Worm (Caenorhabditis elegans) whole organism, L2 larva: Measurements from ENCODE around the gene Y75B12B.11.

Source experiments
- C34F6.9 ChIP-seq: fragments of 150-350 bp; optimal IDR thresholded peaks from 2 replicates; lab custom pipeline; 2014; ENCODE audit warnings: missing biosample characterization, missing genetic modification characterization
- F13H6.1 ChIP-seq: sonication (generic microtip); optimal IDR thresholded peaks from 2 replicates; lab custom pipeline; 2016; ENCODE audit warnings: missing genetic modification characterization, missing compliant biosample characterization
- R02D3.7 ChIP-seq: fragments of 150-350 bp; optimal IDR thresholded peaks from 2 replicates; lab custom pipeline; 2014; ENCODE audit warnings: missing biosample characterization, missing genetic modification characterization
- Y55F3AM.14 ChIP-seq: fragments of 200-800 bp; sonication (Bioruptor generic); optimal IDR thresholded peaks from 2 replicates; lab custom pipeline; 2018; ENCODE audit warnings: mild to moderate bottlenecking, missing genetic modification characterization, missing compliant biosample characterization
- ZK546.5 ChIP-seq: sonication (generic microtip); optimal IDR thresholded peaks from 2 replicates; lab custom pipeline; 2017; ENCODE audit warnings: missing biosample characterization, missing genetic modification characterization
- alr-1 ChIP-seq: fragments of 150-350 bp; optimal IDR thresholded peaks from 2 replicates; lab custom pipeline; 2014; ENCODE audit warnings: missing biosample characterization, missing genetic modification characterization
- aly-2 ChIP-seq: fragments of 150-350 bp; optimal IDR thresholded peaks from 2 replicates; lab custom pipeline; 2014; ENCODE audit warnings: missing biosample characterization, missing genetic modification characterization
- ama-1 ChIP-seq: fragments of 150-350 bp; optimal IDR thresholded peaks from 2 replicates; lab custom pipeline; 2018; ENCODE audit warnings: inconsistent platforms
- blmp-1 ChIP-seq: sonication (generic microtip); optimal IDR thresholded peaks from 2 replicates; lab custom pipeline; 2017; ENCODE audit warnings: missing genetic modification characterization, mild to moderate bottlenecking, missing compliant biosample characterization, antibody characterized with exemption, moderate library complexity; ENCODE audit not compliant: insufficient read depth
- ceh-16 ChIP-seq: fragments of 150-350 bp; optimal IDR thresholded peaks from 2 replicates; lab custom pipeline; 2014; ENCODE audit warnings: missing biosample characterization, missing genetic modification characterization
- ceh-82 ChIP-seq: fragments of 150-350 bp; optimal IDR thresholded peaks from 2 replicates; lab custom pipeline; 2014; ENCODE audit warnings: missing biosample characterization, missing genetic modification characterization
- crh-2 ChIP-seq: sonication (generic microtip); optimal IDR thresholded peaks from 2 replicates; lab custom pipeline; 2017; ENCODE audit warnings: missing biosample characterization, missing genetic modification characterization
- dmd-4 ChIP-seq: sonication (generic microtip); optimal IDR thresholded peaks from 2 replicates; lab custom pipeline; 2017; ENCODE audit warnings: missing biosample characterization, missing genetic modification characterization
- egl-27 ChIP-seq: sonication (generic microtip); optimal IDR thresholded peaks from 3 replicates; lab custom pipeline; 2017; ENCODE audit warnings: missing biosample characterization, missing genetic modification reagents, missing genetic modification characterization
- elt-1 ChIP-seq: fragments of 150-350 bp; optimal IDR thresholded peaks from 2 replicates; lab custom pipeline; 2014; ENCODE audit warnings: missing biosample characterization, missing genetic modification characterization
- elt-3 ChIP-seq: sonication (generic microtip); optimal IDR thresholded peaks from 2 replicates; lab custom pipeline; 2017; ENCODE audit warnings: missing biosample characterization, missing genetic modification characterization
- fos-1 ChIP-seq: fragments of 150-350 bp; optimal IDR thresholded peaks from 2 replicates; lab custom pipeline; 2014; ENCODE audit warnings: missing biosample characterization, missing genetic modification characterization
- gmeb-1 ChIP-seq: fragments of 150-350 bp; optimal IDR thresholded peaks from 2 replicates; lab custom pipeline; 2014; ENCODE audit warnings: missing biosample characterization, missing genetic modification characterization
- lin-11 ChIP-seq: fragments of 150-350 bp; sonication (generic microtip); optimal IDR thresholded peaks from 2 replicates; lab custom pipeline; 2014; ENCODE audit warnings: missing biosample characterization, missing genetic modification characterization, inconsistent platforms, mixed read lengths
- lin-13 ChIP-seq: fragments of 150-350 bp; optimal IDR thresholded peaks from 2 replicates; lab custom pipeline; 2014; ENCODE audit warnings: missing biosample characterization, missing genetic modification reagents, missing genetic modification characterization
- lin-39 ChIP-seq: fragments of 150-350 bp; optimal IDR thresholded peaks from 2 replicates; lab custom pipeline; 2014; ENCODE audit warnings: missing biosample characterization, missing genetic modification reagents, missing genetic modification characterization
- lsy-2 ChIP-seq, 2 experiments: fragments of 150-350 bp in 1 of 2; sonication (generic microtip) in 1 of 2; optimal IDR thresholded peaks; 2 replicates each; lab custom pipeline; 2014 to 2017; ENCODE audit warnings: missing biosample characterization in 2 of 2, missing genetic modification characterization in 2 of 2
- mab-5 ChIP-seq: fragments of 150-350 bp; optimal IDR thresholded peaks from 2 replicates; lab custom pipeline; 2014; ENCODE audit warnings: missing biosample characterization, missing genetic modification characterization
- mbf-1 ChIP-seq: sonication (generic microtip); optimal IDR thresholded peaks from 2 replicates; lab custom pipeline; 2017; ENCODE audit warnings: missing biosample characterization, missing genetic modification characterization
- mdl-1 ChIP-seq, 2 experiments: fragments of 150-350 bp in 1 of 2; sonication (generic microtip) in 1 of 2; optimal IDR thresholded peaks; 2 replicates each; lab custom pipeline; 2017; ENCODE audit warnings: missing biosample characterization in 2 of 2, missing genetic modification characterization in 2 of 2
- nhr-10 ChIP-seq: sonication (generic microtip); optimal IDR thresholded peaks from 2 replicates; lab custom pipeline; 2017; ENCODE audit warnings: missing biosample characterization, missing genetic modification characterization
- nhr-11 ChIP-seq: fragments of 150-350 bp; optimal IDR thresholded peaks from 2 replicates; lab custom pipeline; 2014; ENCODE audit warnings: missing biosample characterization, missing genetic modification characterization
- nhr-12 ChIP-seq: fragments of 150-350 bp; optimal IDR thresholded peaks from 2 replicates; lab custom pipeline; 2014; ENCODE audit warnings: missing biosample characterization, missing genetic modification characterization
- nhr-129 ChIP-seq: fragments of 150-350 bp; optimal IDR thresholded peaks from 2 replicates; lab custom pipeline; 2014; ENCODE audit warnings: missing biosample characterization, missing genetic modification characterization
- nhr-21 ChIP-seq: fragments of 150-350 bp; optimal IDR thresholded peaks from 2 replicates; lab custom pipeline; 2014; ENCODE audit warnings: missing biosample characterization, missing genetic modification characterization
- nhr-23 ChIP-seq: fragments of 150-350 bp; optimal IDR thresholded peaks from 2 replicates; lab custom pipeline; 2014; ENCODE audit warnings: missing biosample characterization, missing genetic modification reagents, missing genetic modification characterization
- nhr-237 ChIP-seq: fragments of 150-350 bp; optimal IDR thresholded peaks from 2 replicates; lab custom pipeline; 2014; ENCODE audit warnings: missing biosample characterization, missing genetic modification characterization
- nhr-25 ChIP-seq: fragments of 150-350 bp; sonication (generic microtip); optimal IDR thresholded peaks from 3 replicates; lab custom pipeline; 2014; ENCODE audit warnings: missing biosample characterization, missing genetic modification characterization
- nhr-6 ChIP-seq: fragments of 150-350 bp; optimal IDR thresholded peaks from 2 replicates; lab custom pipeline; 2014; ENCODE audit warnings: missing biosample characterization, missing genetic modification characterization
- nhr-77 ChIP-seq: fragments of 150-350 bp; optimal IDR thresholded peaks from 2 replicates; lab custom pipeline; 2014; ENCODE audit warnings: missing biosample characterization, missing genetic modification characterization
- peb-1 ChIP-seq: fragments of 150-350 bp; optimal IDR thresholded peaks from 2 replicates; lab custom pipeline; 2014; ENCODE audit warnings: missing biosample characterization, missing genetic modification characterization
- sem-4 ChIP-seq: fragments of 150-350 bp; optimal IDR thresholded peaks from 2 replicates; lab custom pipeline; 2014; ENCODE audit warnings: missing biosample characterization, missing genetic modification reagents, missing genetic modification characterization
- skn-1 ChIP-seq: sonication (generic microtip); optimal IDR thresholded peaks from 2 replicates; lab custom pipeline; 2017; ENCODE audit warnings: missing biosample characterization, missing genetic modification characterization
- sma-3 ChIP-seq: sonication (generic microtip); optimal IDR thresholded peaks from 2 replicates; lab custom pipeline; 2016; ENCODE audit warnings: missing genetic modification reagents, missing genetic modification characterization, missing compliant biosample characterization
- sma-9 ChIP-seq, 2 experiments: fragments of 150-350 bp in 1 of 2; sonication (generic microtip) in 1 of 2; optimal IDR thresholded peaks; 2 replicates each; lab custom pipeline; 2014 to 2016; ENCODE audit warnings: missing genetic modification characterization in 2 of 2, mild to moderate bottlenecking in 1 of 2, missing biosample characterization in 1 of 2, missing compliant biosample characterization in 1 of 2, missing genetic modification reagents in 1 of 2, moderate library complexity in 1 of 2
- snpc-4 ChIP-seq: fragments of 150-350 bp; optimal IDR thresholded peaks from 2 replicates; lab custom pipeline; 2014; ENCODE audit warnings: missing biosample characterization, missing genetic modification characterization
- unc-39 ChIP-seq: fragments of 150-350 bp; optimal IDR thresholded peaks from 2 replicates; lab custom pipeline; 2014; ENCODE audit warnings: missing biosample characterization, missing genetic modification characterization
- unc-55 ChIP-seq: fragments of 150-350 bp; sonication (generic microtip); optimal IDR thresholded peaks from 3 replicates; lab custom pipeline; 2014; ENCODE audit warnings: missing biosample characterization, missing genetic modification reagents, missing genetic modification characterization
- unc-62 ChIP-seq: fragments of 150-350 bp; optimal IDR thresholded peaks from 2 replicates; lab custom pipeline; 2014; ENCODE audit warnings: missing biosample characterization, missing genetic modification reagents, missing genetic modification characterization
- zag-1 ChIP-seq: fragments of 150-350 bp; optimal IDR thresholded peaks from 2 replicates; lab custom pipeline; 2014; ENCODE audit warnings: missing biosample characterization, missing genetic modification characterization
- ztf-1 ChIP-seq: fragments of 200-800 bp; sonication (Bioruptor generic); conservative IDR thresholded peaks from 2 replicates; pipeline ENCODE4 v1.3.6; 2022; ENCODE audit warnings: missing genetic modification characterization, missing compliant biosample characterization
- ztf-11 ChIP-seq: sonication (generic microtip); optimal IDR thresholded peaks from 2 replicates; lab custom pipeline; 2017; ENCODE audit warnings: missing biosample characterization, missing genetic modification characterization
- ztf-4 ChIP-seq: fragments of 150-350 bp; optimal IDR thresholded peaks from 2 replicates; lab custom pipeline; 2014; ENCODE audit warnings: missing biosample characterization, missing genetic modification characterization

Gene Y75B12B.11

ce11 chrV:15190903-15191302 is at the start of gene Y75B12B.11:
Gene Y75B12B.11 (plus strand): TSS chrV:15191296.
- TF ChIP-seq ama-1 (peak; percentile 89), nhr-12 (tag; lab: Kevin White, UChicago) (no peak), mbf-1 (no peak), zag-1 (tag; lab: Kevin White, UChicago) (no peak), peb-1 (no peak), sem-4 (tag; lab: Kevin White, UChicago) (peak; percentile 75), ztf-11 (no peak), nhr-237 (tag; lab: Kevin White, UChicago) (no peak), ztf-1 (GFP tag; lab: Robert Waterston, UW) (no peak), aly-2 (tag; lab: Kevin White, UChicago) (no peak), unc-55 (GFP tag; lab: Kevin White, UChicago) (peak; percentile 73), alr-1 (tag; lab: Kevin White, UChicago) (no peak), ztf-4 (tag; lab: Kevin White, UChicago) (peak; percentile 70), nhr-23 (no peak), sma-9 (GFP tag; optimal IDR thresholded peaks at IDR 0.05; lab: Kevin White, UChicago) (peak; percentile 83), sma-9 (tag; optimal IDR thresholded peaks at IDR 0.05; lab: Kevin White, UChicago) (no peak), crh-2 (tag; lab: Kevin White, UChicago) (peak; percentile 82), snpc-4 (tag; lab: Kevin White, UChicago) (peak; percentile 55), unc-62 (no peak), lin-39 (no peak), nhr-6 (no peak), lin-13 (GFP tag; lab: Kevin White, UChicago) (peak; percentile 76), nhr-21 (tag; lab: Kevin White, UChicago) (peak; percentile 81), mdl-1 (tag; optimal IDR thresholded peaks at IDR 0.05; lab: Kevin White, UChicago) (no peak), mab-5 (tag; lab: Kevin White, UChicago) (peak; percentile 2), nhr-129 (tag; lab: Kevin White, UChicago) (peak; percentile 88), elt-1 (tag; lab: Kevin White, UChicago) (no peak), F13H6.1 (tag; lab: Kevin White, UChicago) (peak; percentile 69), Y55F3AM.14 (GFP tag; lab: Kevin White, UChicago) (peak; percentile 77), ceh-16 (tag; lab: Kevin White, UChicago) (peak; percentile 33), dmd-4 (no peak), ceh-82 (tag; lab: Kevin White, UChicago) (no peak), nhr-25 (no peak), R02D3.7 (tag; lab: Kevin White, UChicago) (no peak), nhr-77 (no peak), fos-1 (peak; percentile 67), lin-11 (peak; percentile 66), nhr-11 (tag; lab: Kevin White, UChicago) (no peak), egl-27 (tag; lab: Kevin White, UChicago) (peak; percentile 56), lsy-2 (tag; optimal IDR thresholded peaks at IDR 0.05; lab: Kevin White, UChicago) (peak; percentile 25 to 63), unc-39 (tag; lab: Kevin White, UChicago) (no peak), skn-1 (tag; lab: Kevin White, UChicago) (no peak), nhr-10 (tag; lab: Kevin White, UChicago) (no peak), elt-3 (tag; lab: Kevin White, UChicago) (no peak), sma-3 (GFP tag; lab: Kevin White, UChicago) (peak; percentile 80), ZK546.5 (no peak), blmp-1 (tag; lab: Kevin White, UChicago) (peak; percentile 32), C34F6.9 (tag; lab: Kevin White, UChicago) (peak; percentile 62), gmeb-1 (tag; lab: Kevin White, UChicago) (peak; percentile 76)
